Fruit fly (Drosophila melanogaster) whole organism, embryonic: ENCODE measurements around the gene Sf3b3.

Experiments
- ATbp ChIP-seq: fragments of 200-800 bp; sonication (Bioruptor generic); optimal IDR thresholded peaks from 2 replicates; lab custom pipeline; 2017; ENCODE audit warnings: missing biosample characterization, mild to moderate bottlenecking, missing genetic modification characterization, missing genetic modification reagents
- Adf1 ChIP-seq: fragments of 200-800 bp; sonication (Bioruptor generic); IDR thresholded peaks from 2 replicates; pipeline ENCODE4 v1.3.6; 2022; ENCODE audit warnings: missing biosample characterization, missing genetic modification characterization
- Atf6 ChIP-seq: fragments of 200-800 bp; sonication (Bioruptor generic); IDR thresholded peaks from 2 replicates; pipeline ENCODE4 v1.3.6; 2022; ENCODE audit warnings: missing biosample characterization, missing genetic modification characterization
- Awh ChIP-seq: fragments of 200-800 bp; sonication (Bioruptor generic); IDR thresholded peaks from 2 replicates; pipeline ENCODE4, ENCODE4 v1.3.6; 2022; ENCODE audit warnings: missing biosample characterization, missing genetic modification characterization
- Bgb ChIP-seq: fragments of 200-800 bp; sonication (Bioruptor generic); IDR thresholded peaks from 2 replicates; pipeline ENCODE4 v1.3.6; 2022; ENCODE audit warnings: missing biosample characterization, missing genetic modification characterization; ENCODE audit not compliant: partially characterized antibody
- CG10431 ChIP-seq: fragments of 200-800 bp; sonication (Bioruptor generic); optimal IDR thresholded peaks from 3 replicates; lab custom pipeline; 2018; ENCODE audit warnings: missing biosample characterization, mild to moderate bottlenecking, missing genetic modification characterization
- CG11456 ChIP-seq: fragments of 200-800 bp; sonication (Bioruptor generic); IDR thresholded peaks from 3 replicates; pipeline ENCODE4 v1.3.6; 2022; ENCODE audit warnings: missing biosample characterization, missing genetic modification characterization
- CG16813 ChIP-seq: fragments of 200-800 bp; sonication (Bioruptor generic); IDR thresholded peaks from 3 replicates; pipeline ENCODE4 v1.3.6; 2022; ENCODE audit warnings: missing biosample characterization, missing genetic modification characterization; ENCODE audit not compliant: partially characterized antibody
- CG16815 ChIP-seq: fragments of 200-800 bp; sonication (Bioruptor generic); optimal IDR thresholded peaks from 3 replicates; lab custom pipeline; 2017; ENCODE audit warnings: missing biosample characterization, mild to moderate bottlenecking, missing genetic modification characterization
- CG2712 ChIP-seq: fragments of 200-800 bp; optimal IDR thresholded peaks from 3 replicates; lab custom pipeline; 2019; ENCODE audit warnings: missing biosample characterization, mild to moderate bottlenecking, missing genetic modification characterization, moderate library complexity
- CG3163 ChIP-seq: fragments of 200-800 bp; sonication (Bioruptor generic); optimal IDR thresholded peaks from 3 replicates; lab custom pipeline; 2016; ENCODE audit warnings: missing biosample characterization, missing genetic modification characterization
- CG34224 ChIP-seq: fragments of 200-800 bp; sonication (Bioruptor generic); IDR thresholded peaks from 3 replicates; pipeline ENCODE4 v1.3.6; 2022; ENCODE audit warnings: missing biosample characterization, missing genetic modification characterization; ENCODE audit not compliant: partially characterized antibody
- CG7271 ChIP-seq: fragments of 200-800 bp; sonication (Bioruptor generic); optimal IDR thresholded peaks from 2 replicates; lab custom pipeline; 2018; ENCODE audit warnings: missing biosample characterization, mild to moderate bottlenecking, missing genetic modification characterization, moderate library complexity
- CG8089 ChIP-seq: fragments of 200-800 bp; sonication (Bioruptor generic); optimal IDR thresholded peaks from 3 replicates; lab custom pipeline; 2016; ENCODE audit warnings: missing biosample characterization, missing genetic modification characterization
- CG8281 ChIP-seq: fragments of 200-800 bp; sonication (Bioruptor generic); optimal IDR thresholded peaks from 2 replicates; lab custom pipeline; 2018; ENCODE audit warnings: missing biosample characterization, mild to moderate bottlenecking, missing genetic modification characterization, moderate library complexity
- CTCF ChIP-seq: fragments of 200-800 bp; sonication (Bioruptor generic); optimal IDR thresholded peaks from 2 replicates; lab custom pipeline; 2017; ENCODE audit warnings: missing biosample characterization, mild to moderate bottlenecking, missing genetic modification characterization, moderate library complexity
- Doc3 ChIP-seq: fragments of 200-800 bp; sonication (Bioruptor generic); IDR thresholded peaks from 3 replicates; pipeline ENCODE4 v1.3.6; 2022; ENCODE audit warnings: missing biosample characterization, missing genetic modification characterization; ENCODE audit not compliant: partially characterized antibody
- HLHmδ ChIP-seq: fragments of 200-800 bp; sonication (Bioruptor generic); optimal IDR thresholded peaks from 2 replicates; lab custom pipeline; 2018; ENCODE audit warnings: missing biosample characterization, mild to moderate bottlenecking, missing genetic modification characterization, moderate library complexity
- Hr3 ChIP-seq: fragments of 200-800 bp; sonication (Bioruptor generic); optimal IDR thresholded peaks from 3 replicates; lab custom pipeline; 2016; ENCODE audit warnings: missing biosample characterization, missing genetic modification characterization
- MTF-1 ChIP-seq: fragments of 200-800 bp; sonication (Bioruptor generic); optimal IDR thresholded peaks from 2 replicates; lab custom pipeline; 2018; ENCODE audit warnings: missing biosample characterization, mild to moderate bottlenecking, missing genetic modification characterization, borderline replicate concordance
- Med ChIP-seq: fragments of 200-800 bp; sonication (Bioruptor generic); peaks from one replicate; lab custom pipeline; 2016; ENCODE audit warnings: missing biosample characterization, missing genetic modification characterization, mild to moderate bottlenecking, inconsistent platforms, moderate library complexity
- Sox100B ChIP-seq: fragments of 200-800 bp; sonication (Bioruptor generic); optimal IDR thresholded peaks from 3 replicates; lab custom pipeline; 2018; ENCODE audit warnings: missing biosample characterization, mild to moderate bottlenecking, missing genetic modification characterization
- Stat92E ChIP-seq, 3 experiments: fragments of >200 bp in 2 of 3; fragments of 200-800 bp in 1 of 3; sonication (Bioruptor generic) in 1 of 3; optimal IDR thresholded peaks; 2 replicates each; lab custom pipeline; 2017 to 2019; ENCODE audit warnings: missing biosample characterization in 3 of 3, missing genetic modification characterization in 3 of 3, mild to moderate bottlenecking in 1 of 3, moderate library complexity in 1 of 3
- Trl ChIP-seq, 3 experiments: fragments of >200 bp in 2 of 3; fragments of 200-800 bp in 1 of 3; sonication (Bioruptor generic) in 1 of 3; optimal IDR thresholded peaks; 2 replicates in 1 of 3; 3 replicates in 2 of 3; lab custom pipeline; 2016 to 2017; ENCODE audit warnings: missing biosample characterization in 1 of 3, missing genetic modification characterization in 1 of 3
- abd-A ChIP-seq: fragments of 200-800 bp; sonication (Bioruptor generic); optimal IDR thresholded peaks from 3 replicates; lab custom pipeline; 2019; ENCODE audit warnings: missing biosample characterization, mild to moderate bottlenecking, missing genetic modification characterization, moderate library complexity
- bsh ChIP-seq, 2 experiments: fragments of 200-800 bp; sonication (Bioruptor generic); optimal IDR thresholded peaks; 2 replicates each; lab custom pipeline; 2017 to 2018; ENCODE audit warnings: mild to moderate bottlenecking in 2 of 2, missing biosample characterization in 2 of 2, missing genetic modification characterization in 2 of 2, moderate library complexity in 1 of 2
- cato ChIP-seq: fragments of 200-800 bp; sonication (Bioruptor generic); optimal IDR thresholded peaks from 2 replicates; lab custom pipeline; 2016; ENCODE audit warnings: missing biosample characterization, missing genetic modification characterization, borderline replicate concordance
- cg ChIP-seq: fragments of 200-800 bp; sonication (Bioruptor generic); optimal IDR thresholded peaks from 3 replicates; lab custom pipeline; 2019; ENCODE audit warnings: missing biosample characterization, mild to moderate bottlenecking, missing genetic modification characterization, moderate library complexity
- chinmo ChIP-seq: fragments of 200-800 bp; sonication (Bioruptor generic); IDR thresholded peaks from 4 replicates; pipeline ENCODE4 v1.3.6; 2022; ENCODE audit warnings: missing biosample characterization, missing genetic modification characterization; ENCODE audit not compliant: partially characterized antibody
- chm ChIP-seq: fragments of 200-800 bp; sonication (Bioruptor generic); IDR thresholded peaks from 2 replicates; pipeline ENCODE4 v1.3.6; 2022; ENCODE audit warnings: missing biosample characterization, missing genetic modification characterization
- ci ChIP-seq: fragments of 200-800 bp; sonication (Bioruptor generic); IDR thresholded peaks from 3 replicates; pipeline ENCODE4 v1.3.6; 2022; ENCODE audit warnings: missing biosample characterization, missing genetic modification characterization
- corto ChIP-seq: fragments of 200-800 bp; sonication (Bioruptor generic); optimal IDR thresholded peaks from 2 replicates; lab custom pipeline; 2016; ENCODE audit warnings: missing biosample characterization, mild to moderate bottlenecking, missing genetic modification characterization, moderate library complexity
- crol ChIP-seq: fragments of 200-800 bp; sonication (Bioruptor generic); IDR thresholded peaks from 2 replicates; pipeline ENCODE4 v1.3.6; 2022; ENCODE audit warnings: missing biosample characterization, missing genetic modification characterization
- dati ChIP-seq: fragments of 200-800 bp; sonication (Bioruptor generic); IDR thresholded peaks from 2 replicates; pipeline ENCODE4 v1.3.6; 2022; ENCODE audit warnings: missing biosample characterization, missing genetic modification characterization
- fd64A ChIP-seq: fragments of 200-800 bp; sonication (Bioruptor generic); optimal IDR thresholded peaks from 3 replicates; lab custom pipeline; 2018; ENCODE audit warnings: missing biosample characterization, mild to moderate bottlenecking, missing genetic modification characterization
- hbn ChIP-seq: fragments of 200-800 bp; sonication (Bioruptor generic); IDR thresholded peaks from 2 replicates; pipeline ENCODE4 v1.3.6; 2022; ENCODE audit warnings: missing biosample characterization, missing genetic modification characterization; ENCODE audit not compliant: partially characterized antibody
- inv ChIP-seq: fragments of 200-800 bp; sonication (Bioruptor generic); IDR thresholded peaks from 2 replicates; pipeline ENCODE4 v1.3.6; 2022; ENCODE audit warnings: missing biosample characterization, missing genetic modification characterization; ENCODE audit not compliant: partially characterized antibody
- nom ChIP-seq: fragments of 200-800 bp; sonication (Bioruptor generic); optimal IDR thresholded peaks from 2 replicates; lab custom pipeline; 2017; ENCODE audit warnings: missing biosample characterization, missing genetic modification characterization, mild to moderate bottlenecking, moderate library complexity, missing genetic modification reagents
- pros ChIP-seq: fragments of 200-800 bp; sonication (Bioruptor generic); optimal IDR thresholded peaks from 3 replicates; lab custom pipeline; 2019; ENCODE audit warnings: missing biosample characterization, mild to moderate bottlenecking, missing genetic modification characterization, moderate library complexity
- sc ChIP-seq, 3 experiments: fragments of >200 bp in 2 of 3; fragments of 200-800 bp in 1 of 3; sonication (Bioruptor generic) in 1 of 3; optimal IDR thresholded peaks; 2 replicates in 2 of 3; 3 replicates in 1 of 3; lab custom pipeline; 2017; ENCODE audit warnings: mild to moderate bottlenecking in 1 of 3, missing biosample characterization in 1 of 3, missing genetic modification characterization in 1 of 3, missing genetic modification reagents in 1 of 3
- sd ChIP-seq: fragments of 200-800 bp; sonication (Bioruptor generic); optimal IDR thresholded peaks from 3 replicates; lab custom pipeline; 2018; ENCODE audit warnings: missing biosample characterization, mild to moderate bottlenecking, missing genetic modification characterization, moderate library complexity
- seq ChIP-seq: fragments of 200-800 bp; sonication (Bioruptor generic); IDR thresholded peaks from 2 replicates; pipeline ENCODE4 v1.3.6; 2022; ENCODE audit warnings: missing biosample characterization, missing genetic modification characterization
- stwl ChIP-seq: fragments of 200-800 bp; sonication (Bioruptor generic); optimal IDR thresholded peaks from 3 replicates; lab custom pipeline; 2018; ENCODE audit warnings: missing biosample characterization, mild to moderate bottlenecking, missing genetic modification characterization, moderate library complexity
- tap ChIP-seq: fragments of 200-800 bp; optimal IDR thresholded peaks from 3 replicates; lab custom pipeline; 2019; ENCODE audit warnings: missing biosample characterization, mild to moderate bottlenecking, missing genetic modification characterization, moderate library complexity
- unc-4 ChIP-seq: fragments of 200-800 bp; sonication (Bioruptor generic); IDR thresholded peaks from 2 replicates; pipeline ENCODE4 v1.3.6; 2022; ENCODE audit warnings: missing biosample characterization, missing genetic modification characterization; ENCODE audit not compliant: partially characterized antibody
- wek ChIP-seq: fragments of 200-800 bp; sonication (Bioruptor generic); optimal IDR thresholded peaks from 3 replicates; lab custom pipeline; 2018; ENCODE audit warnings: missing biosample characterization, mild to moderate bottlenecking, missing genetic modification characterization, moderate library complexity
- yki ChIP-seq: fragments of >200 bp; optimal IDR thresholded peaks from 3 replicates; lab custom pipeline; 2018

Sf3b3 gene

dm6 chr3L:881496-882235, 48.5 kb upstream of the Sf3b3 start, which contains the start of gene CG13907 (continued):
- TF ChIP-seq CG7271 (tag; lab: Kevin White, UChicago) (no peak), Adf1 (GFP tag; lab: Robert Waterston, UW) (0 out of 2 replicates have a peak, but pooled peaks have one; percentile 5), unc-4 (GFP tag; lab: Robert Waterston, UW) (peak; percentile 43; the same call in 1 of the 2 replicates), inv (GFP tag; lab: Robert Waterston, UW) (0 out of 2 replicates have a peak, but pooled peaks have one; percentile 9), CG10431 (no peak), sc (optimal IDR thresholded peaks at IDR 0.05; lab: Kevin White, UChicago) (no peak), sc (GFP tag; optimal IDR thresholded peaks at IDR 0.05; lab: Kevin White, UChicago) (no peak), Sox100B (GFP tag; lab: Kevin White, UChicago) (no peak), hbn (GFP tag; lab: Robert Waterston, UW) (peak; percentile 43; the same call in 1 of the 2 replicates), sd (tag; lab: Kevin White, UChicago) (peak; percentile 10), chinmo (peak; percentile 82), cato (GFP tag; lab: Kevin White, UChicago) (no peak), ATbp (peak; percentile 47), abd-A (tag; lab: Kevin White, UChicago) (no peak), dati (no peak), wek (peak; percentile 49), Awh (GFP tag; lab: Robert Waterston, UW) (0 out of 2 replicates have a peak, but pooled peaks have one; percentile 5), yki (lab: Kevin White, UChicago) (peak; percentile 26), cg (peak; percentile 22), Atf6 (GFP tag; lab: Robert Waterston, UW) (0 out of 2 replicates have a peak, but pooled peaks have one; percentile 8), fd64A (peak; percentile 37), HLHmδ (peak; percentile 5), pros (GFP tag; lab: Kevin White, UChicago) (peak; percentile 99), seq (GFP tag; lab: Robert Waterston, UW) (no peak; the same call in 1 of the 2 replicates), CG16813 (GFP tag; lab: Robert Waterston, UW) (no peak), CG8281 (tag; lab: Kevin White, UChicago) (no peak), MTF-1 (GFP tag; lab: Kevin White, UChicago) (peak; percentile 26), Bgb (GFP tag; lab: Robert Waterston, UW) (no peak), Med (peak; percentile 78), Doc3 (GFP tag; lab: Robert Waterston, UW) (peak; percentile 17; the same call in 1 of the 3 replicates), CG34224 (GFP tag; lab: Robert Waterston, UW) (peak; percentile 60; the same call in 2 of the 3 replicates), ci (peak; percentile 9; the same call in 1 of the 3 replicates), bsh (GFP tag; optimal IDR thresholded peaks at IDR 0.05; lab: Kevin White, UChicago) (peak in 1 of 2 experiments; percentile 15)
- TF ChIP-seq, all 482 proteins: peak for 44

dm6 chr3L:880851-881250, 47.7 kb upstream of the Sf3b3 start:
- TF ChIP-seq CTCF (GFP tag; lab: Kevin White, UChicago) (peak; percentile 15), corto (GFP tag; lab: Kevin White, UChicago) (no peak), chm (0 out of 2 replicates have a peak, but pooled peaks have one; percentile 18), CG16815 (no peak), CG8089 (GFP tag; lab: Kevin White, UChicago) (no peak), Trl (optimal IDR thresholded peaks at IDR 0.05; lab: Kevin White, UChicago) (peak; percentile 79 to 83), Trl (GFP tag; optimal IDR thresholded peaks at IDR 0.05; lab: Kevin White, UChicago) (no peak), Hr3 (GFP tag; lab: Kevin White, UChicago) (no peak), CG2712 (tag; lab: Kevin White, UChicago) (no peak), nom (peak; percentile 29), crol (GFP tag; lab: Robert Waterston, UW) (peak; percentile 58), Stat92E (GFP tag; optimal IDR thresholded peaks at IDR 0.05; lab: Kevin White, UChicago) (no peak), tap (tag; lab: Kevin White, UChicago) (no peak), CG3163 (GFP tag; lab: Kevin White, UChicago) (peak; percentile 50), CG11456 (GFP tag; lab: Robert Waterston, UW) (no peak), stwl (no peak)
